Worm (Caenorhabditis elegans) whole organism, midembryonic: ENCODE results near the gene Y5H2B.3.

Experiments
- T22C8.4 ChIP-seq: fragments of 200-800 bp; sonication (Bioruptor generic); IDR thresholded peaks from 2 replicates; pipeline ENCODE4 v1.3.6; 2022; ENCODE audit warnings: missing genetic modification characterization, missing compliant biosample characterization
- cog-1 ChIP-seq: sonication (generic microtip); optimal IDR thresholded peaks from 2 replicates; lab custom pipeline; 2016; ENCODE audit warnings: missing genetic modification characterization, missing compliant biosample characterization
- flt-1 ChIP-seq: fragments of 200-800 bp; sonication (Bioruptor generic); IDR thresholded peaks from 2 replicates; pipeline ENCODE4 v1.3.6; 2022; ENCODE audit warnings: missing genetic modification characterization, missing compliant biosample characterization
- klf-2 ChIP-seq: fragments of 200-800 bp; sonication (Bioruptor generic); conservative IDR thresholded peaks from 2 replicates; pipeline ENCODE4 v1.3.6; 2022; ENCODE audit warnings: missing genetic modification reagents, missing genetic modification characterization, missing compliant biosample characterization
- med-1 ChIP-seq: sonication (generic microtip); optimal IDR thresholded peaks from 2 replicates; lab custom pipeline; 2017; ENCODE audit warnings: missing genetic modification characterization, mild to moderate bottlenecking, missing compliant biosample characterization, antibody characterized with exemption, missing genetic modification reagents; ENCODE audit not compliant: insufficient read depth
- ref-1 ChIP-seq: fragments of 200-800 bp; sonication (Bioruptor generic); conservative IDR thresholded peaks from 2 replicates; pipeline ENCODE4 v1.3.6; 2022; ENCODE audit warnings: missing genetic modification reagents, missing genetic modification characterization, missing compliant biosample characterization
- tab-1 ChIP-seq: fragments of 200-800 bp; sonication (Bioruptor generic); IDR thresholded peaks from 2 replicates; pipeline ENCODE4 v1.3.6; 2022; ENCODE audit warnings: missing genetic modification characterization, missing compliant biosample characterization
- ztf-23 ChIP-seq: fragments of 200-800 bp; sonication (Bioruptor generic); IDR thresholded peaks from 2 replicates; pipeline ENCODE4 v1.3.6; 2022; ENCODE audit warnings: missing genetic modification reagents, missing genetic modification characterization, missing compliant biosample characterization
- ztf-29 ChIP-seq: fragments of 200-800 bp; sonication (Bioruptor generic); IDR thresholded peaks from 2 replicates; pipeline ENCODE4 v1.3.6; 2022; ENCODE audit warnings: missing genetic modification reagents, missing genetic modification characterization, missing compliant biosample characterization

The Y5H2B.3 gene

DNA sequence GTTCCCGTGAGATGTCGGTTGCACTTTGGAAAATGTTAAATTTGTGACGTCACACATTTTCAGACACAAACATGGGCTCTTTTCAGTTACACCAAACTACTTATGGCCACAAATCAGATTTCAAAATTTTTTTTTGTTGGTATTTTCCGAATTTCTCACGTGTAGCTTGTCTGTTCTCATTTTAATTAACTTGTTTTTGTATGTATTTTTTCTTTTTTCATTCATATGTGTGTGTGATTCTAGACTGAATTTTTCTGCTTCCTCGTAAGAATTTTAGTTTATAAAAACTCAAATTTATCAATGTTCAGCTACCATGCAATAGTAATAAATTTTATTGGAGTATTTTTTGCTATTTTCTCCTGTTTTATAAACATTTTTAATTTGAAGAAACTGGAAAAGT, 31.3 kb upstream of the Y5H2B.3 start, which contains the start of gene srbc-22:
srbc-22 (plus strand) TSS at position 301 of the 400 bp plus-strand sequence.
- TF ChIP-seq cog-1 (no peak), klf-2 (GFP tag; lab: Robert Waterston, UW) (no peak), T22C8.4 (GFP tag; lab: Robert Waterston, UW) (no peak), ztf-23 (GFP tag; lab: Robert Waterston, UW) (no peak), ztf-29 (no peak), flt-1 (GFP tag; lab: Robert Waterston, UW) (no peak), tab-1 (GFP tag; lab: Robert Waterston, UW) (no peak)

DNA sequence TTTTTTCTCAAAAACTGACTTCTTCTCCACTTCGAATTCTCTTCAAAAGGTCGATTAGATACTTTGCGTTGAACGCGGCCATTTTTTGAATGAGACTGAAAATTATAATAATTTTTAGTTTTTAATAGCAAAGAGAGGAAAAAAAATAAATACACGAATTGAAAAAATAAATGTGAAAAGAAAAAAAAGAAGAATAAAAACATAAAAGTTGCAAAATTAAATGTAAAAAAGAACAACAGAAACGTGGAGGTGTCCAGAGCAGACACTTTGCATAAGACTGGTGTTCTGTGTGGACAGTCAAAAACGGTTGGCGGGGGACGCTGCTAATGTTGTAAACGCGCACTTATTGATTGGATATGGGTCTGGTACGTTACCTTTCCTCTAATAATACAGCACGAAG, 28.8 kb upstream of the Y5H2B.3 start, which contains the start of gene C45H4.14:
C45H4.14 (minus strand) TSS at position 101 of the 400 bp plus-strand sequence.
- no peak for TF ChIP-seq ztf-29
- no peak for TF ChIP-seq ztf-23 (GFP tag; lab: Robert Waterston, UW)
- no peak for TF ChIP-seq T22C8.4 (GFP tag; lab: Robert Waterston, UW)
- TF ChIP-seq med-1 (GFP tag; lab: Kevin White, UChicago), result no peak
- TF ChIP-seq tab-1 (GFP tag; lab: Robert Waterston, UW), result no peak
- TF ChIP-seq flt-1 (GFP tag; lab: Robert Waterston, UW), result no peak
- no peak for TF ChIP-seq klf-2 (GFP tag; lab: Robert Waterston, UW)
- no peak for TF ChIP-seq cog-1
- no peak for TF ChIP-seq ref-1

DNA sequence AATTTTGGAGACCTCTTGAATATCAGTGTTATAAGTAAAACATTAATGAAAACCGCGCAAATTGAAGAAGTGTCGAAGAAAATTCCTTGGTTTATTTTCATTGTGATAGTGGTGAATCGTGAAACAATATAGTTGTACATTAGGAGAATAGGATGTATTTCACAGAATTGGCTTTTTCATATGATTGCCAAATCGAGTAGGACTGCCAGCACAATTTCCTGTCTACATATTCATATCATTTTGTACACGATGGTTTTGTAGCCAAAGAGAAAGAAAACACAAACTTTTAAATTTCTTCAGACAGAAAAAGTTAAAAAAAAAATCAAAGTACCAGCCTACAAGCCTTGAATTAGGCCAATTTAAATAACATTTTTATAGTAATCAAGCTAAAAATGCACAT, 24.4 kb upstream of the Y5H2B.3 start, which contains the start of gene str-255:
str-255 (minus strand) TSS at position 101 of the 400 bp plus-strand sequence.
- no peak for TF ChIP-seq flt-1 (GFP tag; lab: Robert Waterston, UW)
- no peak for TF ChIP-seq klf-2 (GFP tag; lab: Robert Waterston, UW)
- no peak for TF ChIP-seq med-1 (GFP tag; lab: Kevin White, UChicago)
- no peak for TF ChIP-seq tab-1 (GFP tag; lab: Robert Waterston, UW)
- TF ChIP-seq ztf-23 (GFP tag; lab: Robert Waterston, UW), result no peak
- no peak for TF ChIP-seq T22C8.4 (GFP tag; lab: Robert Waterston, UW)
- TF ChIP-seq ref-1, result no peak
- no peak for TF ChIP-seq ztf-29
- no peak for TF ChIP-seq cog-1

DNA sequence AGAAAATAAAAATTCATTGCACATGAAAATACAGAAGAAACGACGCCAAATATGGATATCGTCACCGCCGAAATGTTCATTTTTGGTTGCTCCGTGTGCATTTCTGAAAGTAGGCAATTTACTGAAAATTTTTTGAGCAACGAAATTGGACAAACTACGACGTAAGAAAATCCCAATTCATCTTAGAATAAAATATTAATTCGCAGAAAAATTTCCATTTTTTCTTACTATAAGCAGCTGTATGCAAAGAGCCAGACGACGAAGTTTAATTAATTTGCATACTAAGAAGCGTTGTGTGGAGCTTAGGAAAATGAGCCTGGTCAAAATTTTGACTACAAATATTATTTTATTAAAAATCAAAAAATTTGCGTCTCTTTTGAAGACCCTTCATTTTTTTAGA, 21.4 kb upstream of the Y5H2B.3 start, which contains the start of gene srbc-19:
srbc-19 (minus strand) TSS at position 101 of the 400 bp plus-strand sequence.
- no peak for TF ChIP-seq med-1 (GFP tag; lab: Kevin White, UChicago)
- no peak for TF ChIP-seq T22C8.4 (GFP tag; lab: Robert Waterston, UW)
- no peak for TF ChIP-seq ztf-23 (GFP tag; lab: Robert Waterston, UW)
- no peak for TF ChIP-seq ztf-29
- TF ChIP-seq tab-1 (GFP tag; lab: Robert Waterston, UW), result no peak
- TF ChIP-seq cog-1, result no peak
- TF ChIP-seq ref-1, result no peak

DNA sequence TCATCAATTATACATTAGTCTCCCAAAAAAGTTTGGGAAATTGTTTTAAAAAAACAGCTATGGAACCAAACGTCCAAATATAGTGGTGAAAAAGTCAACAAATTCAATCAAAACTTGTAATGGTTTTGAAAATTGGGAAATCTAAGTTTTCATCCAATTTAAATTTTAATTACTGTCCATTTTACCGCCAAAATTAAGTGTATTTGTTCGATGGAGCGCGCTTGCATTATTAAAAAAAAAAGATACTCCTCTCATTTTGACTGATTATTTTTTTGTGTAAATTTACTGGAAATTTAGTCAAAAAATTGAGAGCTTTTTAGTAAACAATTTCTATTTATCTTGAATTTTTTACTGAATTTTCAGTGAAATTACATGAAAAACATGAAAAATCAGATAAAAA, 13.6 kb upstream of the Y5H2B.3 start:
- TF ChIP-seq ztf-23 (GFP tag; lab: Robert Waterston, UW) (no peak), tab-1 (GFP tag; lab: Robert Waterston, UW) (no peak), med-1 (GFP tag; lab: Kevin White, UChicago) (no peak), flt-1 (GFP tag; lab: Robert Waterston, UW) (no peak), T22C8.4 (GFP tag; lab: Robert Waterston, UW) (no peak), klf-2 (GFP tag; lab: Robert Waterston, UW) (no peak), ztf-29 (no peak), ref-1 (no peak), cog-1 (no peak)

DNA sequence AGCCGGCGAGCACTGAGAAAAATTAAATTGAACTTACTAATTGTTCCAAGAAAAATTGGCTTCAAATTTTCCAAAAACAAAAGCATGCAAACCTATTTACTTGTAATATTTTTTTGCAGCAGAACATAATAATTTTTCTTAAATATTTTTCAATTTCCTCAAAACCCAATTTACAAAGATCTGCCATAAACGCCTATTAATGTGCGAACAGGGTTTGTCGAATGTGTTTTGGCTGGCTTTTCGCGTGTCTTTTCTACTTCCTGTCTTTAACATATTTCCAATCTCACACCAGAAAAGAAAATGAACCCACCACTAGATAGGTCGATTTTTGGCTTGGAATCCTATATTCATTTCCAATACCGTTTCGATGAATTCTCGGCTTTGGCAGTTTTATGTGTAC, 12.9 kb upstream of the Y5H2B.3 start, which contains the start of gene C45H4.18:
C45H4.18 (plus strand) TSS at position 301 of the 400 bp plus-strand sequence.
- TF ChIP-seq ztf-29 (no peak), tab-1 (GFP tag; lab: Robert Waterston, UW) (no peak), med-1 (GFP tag; lab: Kevin White, UChicago) (no peak), ztf-23 (GFP tag; lab: Robert Waterston, UW) (no peak), cog-1 (no peak), flt-1 (GFP tag; lab: Robert Waterston, UW) (no peak), klf-2 (GFP tag; lab: Robert Waterston, UW) (no peak), ref-1 (no peak), T22C8.4 (GFP tag; lab: Robert Waterston, UW) (no peak)

DNA sequence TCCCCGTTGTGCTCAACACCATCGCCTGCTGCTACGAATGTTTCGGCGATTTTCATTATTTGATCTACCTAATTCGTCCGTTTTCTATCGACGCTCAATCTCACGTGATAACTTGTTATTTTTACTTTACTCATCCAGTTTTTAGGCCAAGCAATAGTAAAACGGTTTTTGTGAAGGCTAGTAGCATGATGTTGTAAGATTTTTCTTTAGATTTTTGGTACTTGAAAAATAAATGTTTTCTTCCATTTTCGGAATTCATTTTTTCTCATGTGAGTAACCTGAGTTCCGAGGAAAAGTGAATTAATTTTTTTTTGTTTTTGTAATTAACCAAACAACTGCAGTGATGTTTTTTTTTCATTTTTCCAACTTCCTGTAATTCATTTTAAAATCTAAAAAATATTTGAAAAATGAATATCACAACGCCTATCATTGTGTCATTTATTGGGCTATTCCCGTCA, 10.8 kb upstream of the Y5H2B.3 start, which contains the start of gene srbc-17:
srbc-17 (plus strand) TSS at position 408 of the 458 bp plus-strand sequence.
- TF ChIP-seq ref-1 (no peak), T22C8.4 (GFP tag; lab: Robert Waterston, UW) (no peak), cog-1 (no peak), klf-2 (GFP tag; lab: Robert Waterston, UW) (no peak), flt-1 (GFP tag; lab: Robert Waterston, UW) (no peak), med-1 (GFP tag; lab: Kevin White, UChicago) (no peak), ztf-23 (GFP tag; lab: Robert Waterston, UW) (no peak), ztf-29 (no peak), tab-1 (GFP tag; lab: Robert Waterston, UW) (no peak)

DNA sequence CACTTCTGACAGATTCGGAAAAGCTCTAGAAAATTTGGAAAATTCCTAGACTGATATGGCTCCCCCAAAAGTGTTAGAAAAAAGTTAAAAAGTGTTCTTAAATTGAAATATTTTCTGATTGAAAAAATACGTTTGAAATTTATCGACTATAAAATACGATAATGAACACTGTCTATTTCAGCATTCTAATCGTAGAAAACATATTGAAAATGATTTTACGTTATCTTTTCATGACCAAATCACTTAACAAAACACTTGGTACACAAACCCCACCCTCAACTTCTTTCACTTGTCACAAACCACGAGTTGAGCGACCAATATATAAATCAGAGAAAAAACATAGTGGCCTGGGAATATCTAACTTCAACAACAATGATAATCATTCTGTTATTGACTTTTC, 8.9 kb upstream of the Y5H2B.3 start, which contains the start of gene cyp-33C1:
cyp-33C1 (plus strand) TSS at position 301 of the 400 bp plus-strand sequence.
- TF ChIP-seq ztf-23 (GFP tag; lab: Robert Waterston, UW) (no peak), cog-1 (no peak), flt-1 (GFP tag; lab: Robert Waterston, UW) (no peak), tab-1 (GFP tag; lab: Robert Waterston, UW) (no peak), ref-1 (no peak), klf-2 (GFP tag; lab: Robert Waterston, UW) (no peak), med-1 (GFP tag; lab: Kevin White, UChicago) (no peak), ztf-29 (no peak), T22C8.4 (GFP tag; lab: Robert Waterston, UW) (no peak)

DNA sequence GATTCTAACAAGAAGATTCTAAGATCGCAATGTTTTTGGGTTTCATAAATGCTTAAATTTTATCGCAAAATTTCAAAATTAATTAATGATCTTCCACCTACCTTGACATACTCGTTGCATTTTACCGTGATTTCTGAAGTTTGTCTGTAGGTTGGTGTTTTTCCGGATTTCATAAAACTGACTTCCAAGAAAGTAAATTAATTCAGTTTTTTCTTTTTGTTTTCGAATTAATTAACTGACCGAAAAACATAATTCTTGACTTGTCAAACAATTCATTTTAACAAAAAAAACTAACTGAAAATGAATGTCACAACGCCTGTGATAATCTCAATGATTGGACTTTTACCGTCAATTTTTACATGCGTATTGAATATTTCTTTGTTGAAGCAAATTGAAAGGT, 6.4 kb upstream of the Y5H2B.3 start, which contains the start of gene srbc-16:
srbc-16 (plus strand) TSS at position 301 of the 400 bp plus-strand sequence.
- TF ChIP-seq ztf-23 (GFP tag; lab: Robert Waterston, UW) (no peak), tab-1 (GFP tag; lab: Robert Waterston, UW) (no peak)
